Worm (Caenorhabditis elegans) whole organism, early embryonic: ENCODE measurements around the gene str-118.

Experiments
- F13C5.2 ChIP-seq: sonication (generic microtip); optimal IDR thresholded peaks from 2 replicates; lab custom pipeline; 2017; ENCODE audit warnings: mild to moderate bottlenecking, missing genetic modification characterization, inconsistent platforms, missing compliant biosample characterization
- ama-1 ChIP-seq: fragments of 150-350 bp; optimal IDR thresholded peaks from 2 replicates; lab custom pipeline; 2014
- ceh-13 ChIP-seq: fragments of 200-800 bp; sonication (Bioruptor generic); optimal IDR thresholded peaks from 2 replicates; lab custom pipeline; 2018; ENCODE audit warnings: mild to moderate bottlenecking, missing genetic modification characterization, missing compliant biosample characterization
- ets-7 ChIP-seq: sonication (generic microtip); optimal IDR thresholded peaks from 2 replicates; lab custom pipeline; 2016; ENCODE audit warnings: missing genotype, missing genetic modification characterization, missing compliant biosample characterization
- flt-1 ChIP-seq: fragments of 200-800 bp; sonication (Bioruptor generic); IDR thresholded peaks from 2 replicates; pipeline ENCODE4 v1.3.6; 2022; ENCODE audit warnings: missing genetic modification characterization, missing compliant biosample characterization
- hmg-4 ChIP-seq: fragments of 200-800 bp; sonication (Bioruptor generic); optimal IDR thresholded peaks from 2 replicates; lab custom pipeline; 2018; ENCODE audit warnings: mild to moderate bottlenecking, missing genetic modification characterization, missing compliant biosample characterization
- sea-1 ChIP-seq: fragments of 200-800 bp; sonication (Bioruptor generic); conservative IDR thresholded peaks from 2 replicates; pipeline ENCODE4 v1.3.6; 2022; ENCODE audit warnings: missing genetic modification characterization, missing compliant biosample characterization
- tbx-37 ChIP-seq: fragments of 200-800 bp; sonication (Bioruptor generic); conservative IDR thresholded peaks from 2 replicates; pipeline ENCODE4 v1.3.6; 2022; ENCODE audit warnings: missing genetic modification reagents, missing genetic modification characterization, missing compliant biosample characterization

- TF ChIP-seq ama-1 (lab: Kevin White, UChicago) (no peak), F13C5.2 (tag; lab: Kevin White, UChicago) (peak; percentile 47), tbx-37 (GFP tag; lab: Robert Waterston, UW) (no peak), flt-1 (GFP tag; lab: Robert Waterston, UW) (0 out of 2 replicates have a peak, but pooled peaks have one; percentile 9), hmg-4 (GFP tag; lab: Kevin White, UChicago) (no peak), sea-1 (GFP tag; lab: Robert Waterston, UW) (no peak), ceh-13 (GFP tag; lab: Kevin White, UChicago) (no peak), ets-7 (tag; lab: Kevin White, UChicago) (no peak)
Measured at ce11 chrV:10042254-10042653, 9.7 kb upstream of the str-118 start.
